Worm (Caenorhabditis elegans): ENCODE data around the gene lsd-1.

lsd-1 gene

DNA sequence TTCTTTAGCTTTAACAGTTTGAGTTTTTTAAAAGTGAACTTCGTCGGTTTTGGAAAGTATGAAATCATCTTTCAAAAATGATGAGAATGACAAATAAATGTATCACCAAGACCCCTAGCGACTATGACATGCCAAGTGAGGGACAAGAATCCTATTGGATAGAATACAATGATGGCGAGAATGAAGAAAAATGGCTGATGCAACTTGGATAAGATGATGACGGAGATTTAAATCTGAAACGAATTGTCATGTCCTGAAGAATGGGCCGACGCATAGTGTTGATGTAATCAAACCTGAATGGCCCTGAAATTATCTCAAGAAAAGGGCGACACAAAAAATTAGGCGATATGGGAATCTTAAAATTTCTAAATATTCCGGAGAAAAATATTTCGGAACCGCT is 15.0 kb downstream of the lsd-1 start:
- TF ChIP-seq mab-5 (tag; optimal IDR thresholded peaks at IDR 0.05) (no peak), zag-1 (tag; optimal IDR thresholded peaks at IDR 0.05) (no peak), crh-2 (tag; optimal IDR thresholded peaks at IDR 0.05) (no peak), lsy-2 (tag; optimal IDR thresholded peaks at IDR 0.05) (no peak), nhr-25 (tag; optimal IDR thresholded peaks at IDR 0.05) (peak; percentile 12), ceh-16 (tag; optimal IDR thresholded peaks at IDR 0.05) (peak; percentile 72), dmd-4 (tag; optimal IDR thresholded peaks at IDR 0.05) (no peak), nhr-6 (tag; optimal IDR thresholded peaks at IDR 0.05) (no peak), nhr-11 (tag; optimal IDR thresholded peaks at IDR 0.05) (no peak), elt-1 (tag; optimal IDR thresholded peaks at IDR 0.05) (peak; percentile 58), ZK546.5 (tag; optimal IDR thresholded peaks at IDR 0.05) (no peak), fos-1 (tag; optimal IDR thresholded peaks at IDR 0.05) (no peak), sma-9 (GFP tag; optimal IDR thresholded peaks at IDR 0.05) (peak; percentile 47), sma-9 (tag; optimal IDR thresholded peaks at IDR 0.05) (no peak), nhr-12 (tag; optimal IDR thresholded peaks at IDR 0.05) (no peak), mdl-1 (tag; optimal IDR thresholded peaks at IDR 0.05) (no peak), gmeb-1 (tag; optimal IDR thresholded peaks at IDR 0.05) (no peak), nhr-21 (tag; optimal IDR thresholded peaks at IDR 0.05) (no peak), Y55F3AM.14 (GFP tag; optimal IDR thresholded peaks at IDR 0.05) (no peak), unc-39 (tag; optimal IDR thresholded peaks at IDR 0.05) (no peak), nhr-23 (tag; optimal IDR thresholded peaks at IDR 0.05) (no peak)

DNA sequence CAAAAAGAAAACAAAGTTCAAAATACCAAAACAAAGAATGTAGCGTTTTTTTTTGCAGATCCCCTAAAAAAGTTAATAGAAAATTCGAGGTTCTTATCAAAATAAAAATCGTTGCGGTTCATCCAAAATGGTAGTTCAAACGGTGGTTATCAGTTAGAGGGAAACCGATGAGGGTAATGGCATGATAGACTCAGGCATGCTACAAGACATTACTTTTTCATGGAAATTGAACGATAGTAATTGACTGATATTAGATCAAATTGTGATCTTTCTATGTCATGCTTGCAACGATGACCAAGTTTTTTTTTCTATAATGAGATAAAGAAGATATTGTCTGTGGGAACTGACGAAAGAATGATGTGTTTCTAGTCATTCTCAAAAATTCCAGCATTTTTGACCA is 15.9 kb downstream of the lsd-1 start:
- TF ChIP-seq C34F6.9 (tag; optimal IDR thresholded peaks at IDR 0.05): no peak
- peak; percentile 73 for TF ChIP-seq sma-9 (GFP tag; optimal IDR thresholded peaks at IDR 0.05)
- no peak for TF ChIP-seq sma-9 (tag; optimal IDR thresholded peaks at IDR 0.05)
- no peak for TF ChIP-seq nhr-10 (tag; optimal IDR thresholded peaks at IDR 0.05)
- TF ChIP-seq nhr-25 (tag; optimal IDR thresholded peaks at IDR 0.05): no peak
- peak; percentile 82 for TF ChIP-seq fos-1 (tag; optimal IDR thresholded peaks at IDR 0.05)

DNA sequence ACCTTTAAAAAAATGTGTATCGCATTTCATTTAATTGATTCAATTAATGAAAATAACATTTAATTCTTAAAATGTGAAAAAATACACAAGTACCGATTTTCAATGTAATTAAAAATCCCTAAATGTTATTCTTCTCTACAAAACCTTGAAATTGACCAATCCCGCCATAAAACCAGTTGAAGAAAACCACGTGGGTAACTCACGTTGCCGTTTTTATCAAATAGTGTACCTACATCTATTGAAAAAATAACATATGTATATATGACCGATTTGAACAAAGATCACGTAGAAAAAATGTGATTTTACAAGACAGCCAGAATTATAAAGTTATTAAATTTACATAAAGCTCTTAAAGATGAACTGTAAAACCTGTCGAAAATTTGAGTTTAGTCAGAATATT is 16.5 kb downstream of the lsd-1 start:
- TF ChIP-seq sma-3 (GFP tag; optimal IDR thresholded peaks at IDR 0.05): peak; percentile 20
- TF ChIP-seq nhr-237 (tag; optimal IDR thresholded peaks at IDR 0.05): no peak
- no peak for TF ChIP-seq elt-1 (tag; optimal IDR thresholded peaks at IDR 0.05)
- TF ChIP-seq lsy-2 (tag; optimal IDR thresholded peaks at IDR 0.05): no peak
- TF ChIP-seq nhr-25 (tag; optimal IDR thresholded peaks at IDR 0.05): peak; percentile 39
- no peak for TF ChIP-seq ceh-82 (tag; optimal IDR thresholded peaks at IDR 0.05)
- no peak for TF ChIP-seq R02D3.7 (tag; optimal IDR thresholded peaks at IDR 0.05)
- TF ChIP-seq sem-4 (tag; optimal IDR thresholded peaks at IDR 0.05): no peak
- no peak for TF ChIP-seq egl-27 (tag; optimal IDR thresholded peaks at IDR 0.05)
- no peak for TF ChIP-seq nhr-77 (tag; optimal IDR thresholded peaks at IDR 0.05)
- TF ChIP-seq snpc-4 (tag; optimal IDR thresholded peaks at IDR 0.05): no peak
- TF ChIP-seq sma-9 (GFP tag; optimal IDR thresholded peaks at IDR 0.05): peak; percentile 79
- TF ChIP-seq sma-9 (tag; optimal IDR thresholded peaks at IDR 0.05): no peak
- TF ChIP-seq gmeb-1 (tag; optimal IDR thresholded peaks at IDR 0.05): no peak
- no peak for TF ChIP-seq nhr-6 (tag; optimal IDR thresholded peaks at IDR 0.05)
- TF ChIP-seq ztf-11 (tag; optimal IDR thresholded peaks at IDR 0.05): no peak

DNA sequence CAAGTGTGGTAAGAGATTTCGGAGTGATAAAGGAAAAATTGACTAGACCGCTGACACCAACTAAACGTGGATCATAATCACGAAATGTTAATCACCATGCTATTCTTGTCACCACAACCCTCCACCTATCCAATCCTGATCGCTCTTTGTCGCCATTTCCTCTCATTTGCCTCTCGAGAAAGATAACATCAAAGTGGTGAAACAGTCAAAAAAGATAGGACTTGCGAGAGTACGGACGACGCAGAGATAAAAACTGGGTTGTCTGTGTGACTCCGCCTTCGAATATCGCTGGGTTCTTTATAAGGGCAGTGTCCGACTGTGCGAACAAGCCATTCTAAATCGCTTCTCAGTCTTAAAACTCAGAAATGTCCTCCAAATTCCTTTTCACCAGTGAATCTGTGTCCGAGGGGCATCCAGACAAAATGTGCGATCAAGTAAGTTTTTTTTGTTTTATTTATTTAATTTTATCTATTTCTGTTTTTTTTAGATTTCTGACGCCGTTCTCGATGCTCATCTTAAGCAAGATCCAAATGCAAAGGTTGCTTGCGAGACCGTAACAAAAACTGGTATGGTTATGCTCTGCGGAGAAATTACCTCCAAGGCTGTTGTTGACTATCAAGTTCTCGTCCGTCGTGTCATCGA is 17.1 kb downstream of the lsd-1 start, which contains the start of gene sams-1:
TSS of gene sams-1 (plus strand) at position 300 of the 642 bp plus-strand sequence.
- peak; percentile 71 for TF ChIP-seq fos-1 (tag; optimal IDR thresholded peaks at IDR 0.05)
- no peak for TF ChIP-seq sem-4 (tag; optimal IDR thresholded peaks at IDR 0.05)
- peak; percentile 23 for TF ChIP-seq nhr-129 (tag; optimal IDR thresholded peaks at IDR 0.05)
- TF ChIP-seq nhr-25 (tag; optimal IDR thresholded peaks at IDR 0.05): peak; percentile 19
- TF ChIP-seq ceh-16 (tag; optimal IDR thresholded peaks at IDR 0.05): peak; percentile 37
- TF ChIP-seq ama-1 (optimal IDR thresholded peaks at IDR 0.05): peak; percentile 46
- TF ChIP-seq mdl-1 (tag; optimal IDR thresholded peaks at IDR 0.05): peak in 1 of 2 experiments; percentile 2
- TF ChIP-seq crh-2 (tag; optimal IDR thresholded peaks at IDR 0.05): no peak
- TF ChIP-seq elt-3 (tag; optimal IDR thresholded peaks at IDR 0.05): no peak
- no peak for TF ChIP-seq nhr-21 (tag; optimal IDR thresholded peaks at IDR 0.05)
- TF ChIP-seq egl-27 (tag; optimal IDR thresholded peaks at IDR 0.05): peak; percentile 10
- no peak for TF ChIP-seq Y55F3AM.14 (GFP tag; optimal IDR thresholded peaks at IDR 0.05)
- TF ChIP-seq sma-9 (GFP tag; optimal IDR thresholded peaks at IDR 0.05): peak; percentile 68
- no peak for TF ChIP-seq sma-9 (tag; optimal IDR thresholded peaks at IDR 0.05)
- TF ChIP-seq ceh-82 (tag; optimal IDR thresholded peaks at IDR 0.05): no peak
- no peak for TF ChIP-seq snpc-4 (tag; optimal IDR thresholded peaks at IDR 0.05)

All from whole organism, L2 larva.